Worm (Caenorhabditis elegans) whole organism, early embryonic: ENCODE results near the gene srlf-15.

Experiments
- B0310.2 ChIP-seq: sonication (generic microtip); optimal IDR thresholded peaks from 2 replicates; lab custom pipeline; 2016; ENCODE audit warnings: mild to moderate bottlenecking, missing genetic modification characterization, missing compliant biosample characterization
- F13C5.2 ChIP-seq: sonication (generic microtip); optimal IDR thresholded peaks from 2 replicates; lab custom pipeline; 2017; ENCODE audit warnings: mild to moderate bottlenecking, missing genetic modification characterization, inconsistent platforms, missing compliant biosample characterization
- aly-1 ChIP-seq: sonication (generic microtip); optimal IDR thresholded peaks from 2 replicates; lab custom pipeline; 2016; ENCODE audit warnings: missing genetic modification characterization, missing compliant biosample characterization
- ama-1 ChIP-seq: fragments of 150-350 bp; optimal IDR thresholded peaks from 2 replicates; lab custom pipeline; 2014
- ceh-13 ChIP-seq: fragments of 200-800 bp; sonication (Bioruptor generic); optimal IDR thresholded peaks from 2 replicates; lab custom pipeline; 2018; ENCODE audit warnings: mild to moderate bottlenecking, missing genetic modification characterization, missing compliant biosample characterization
- ceh-36 ChIP-seq: sonication (generic microtip); optimal IDR thresholded peaks from 2 replicates; lab custom pipeline; 2016; ENCODE audit warnings: missing genetic modification characterization, inconsistent platforms, missing compliant biosample characterization
- ets-7 ChIP-seq: sonication (generic microtip); optimal IDR thresholded peaks from 2 replicates; lab custom pipeline; 2016; ENCODE audit warnings: missing genotype, missing genetic modification characterization, missing compliant biosample characterization
- flt-1 ChIP-seq: fragments of 200-800 bp; sonication (Bioruptor generic); IDR thresholded peaks from 2 replicates; pipeline ENCODE4 v1.3.6; 2022; ENCODE audit warnings: missing genetic modification characterization, missing compliant biosample characterization
- hmbx-1 ChIP-seq: sonication (generic microtip); optimal IDR thresholded peaks from 2 replicates; lab custom pipeline; 2016; ENCODE audit warnings: mild to moderate bottlenecking, missing genetic modification characterization, missing compliant biosample characterization
- hmg-4 ChIP-seq: fragments of 200-800 bp; sonication (Bioruptor generic); optimal IDR thresholded peaks from 2 replicates; lab custom pipeline; 2018; ENCODE audit warnings: mild to moderate bottlenecking, missing genetic modification characterization, missing compliant biosample characterization
- hnd-1 ChIP-seq: sonication (generic microtip); optimal IDR thresholded peaks from 2 replicates; lab custom pipeline; 2016; ENCODE audit warnings: missing genetic modification characterization, missing compliant biosample characterization
- pes-1 ChIP-seq: fragments of 200-800 bp; sonication (Bioruptor generic); IDR thresholded peaks from 2 replicates; pipeline ENCODE4 v1.3.6; 2022; ENCODE audit warnings: missing genetic modification reagents, missing genetic modification characterization, missing compliant biosample characterization
- scrt-1 ChIP-seq: fragments of 200-800 bp; sonication (Bioruptor generic); IDR thresholded peaks from 2 replicates; pipeline ENCODE4 v1.3.6; 2022; ENCODE audit warnings: missing genetic modification characterization, missing compliant biosample characterization
- sea-1 ChIP-seq: fragments of 200-800 bp; sonication (Bioruptor generic); conservative IDR thresholded peaks from 2 replicates; pipeline ENCODE4 v1.3.6; 2022; ENCODE audit warnings: missing genetic modification characterization, missing compliant biosample characterization
- tbx-11 ChIP-seq: fragments of 200-800 bp; sonication (Bioruptor generic); IDR thresholded peaks from 2 replicates; pipeline ENCODE4 v1.3.6; 2022; ENCODE audit warnings: missing genetic modification characterization, missing compliant biosample characterization
- tbx-37 ChIP-seq: fragments of 200-800 bp; sonication (Bioruptor generic); conservative IDR thresholded peaks from 2 replicates; pipeline ENCODE4 v1.3.6; 2022; ENCODE audit warnings: missing genetic modification reagents, missing genetic modification characterization, missing compliant biosample characterization
- tra-4 ChIP-seq: sonication (generic microtip); optimal IDR thresholded peaks from 2 replicates; lab custom pipeline; 2017; ENCODE audit warnings: missing genetic modification characterization, missing compliant biosample characterization

Gene srlf-15

DNA sequence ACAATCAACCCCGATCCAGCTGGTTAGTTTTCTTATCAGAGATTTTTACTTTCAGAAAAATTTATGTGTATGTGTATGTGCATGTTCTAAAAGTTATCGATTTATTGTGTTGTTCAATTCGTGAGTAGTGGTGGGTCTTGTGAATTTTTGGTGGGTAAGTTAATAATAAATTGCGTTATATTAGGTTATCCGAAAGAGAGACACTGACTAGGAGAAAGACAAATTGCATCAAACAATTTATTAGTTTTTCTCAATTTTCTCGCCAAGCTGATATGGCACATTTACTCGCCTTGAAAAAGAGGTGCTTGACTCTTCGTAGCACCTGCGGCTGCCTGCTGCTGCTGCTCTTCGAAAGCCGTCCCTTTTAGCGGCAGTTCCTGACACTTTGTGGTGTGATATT, 36.8 kb upstream of the srlf-15 start:
- TF ChIP-seq ceh-36 (tag; lab: Kevin White, UChicago): no peak
- TF ChIP-seq tbx-37: no peak
- TF ChIP-seq B0310.2 (tag; lab: Kevin White, UChicago): no peak
- no peak for TF ChIP-seq tra-4 (tag; lab: Kevin White, UChicago)
- TF ChIP-seq ama-1: no peak
- no peak for TF ChIP-seq sea-1 (GFP tag; lab: Robert Waterston, UW)
- no peak for TF ChIP-seq ceh-13
- no peak for TF ChIP-seq flt-1
- TF ChIP-seq hmbx-1 (tag; lab: Kevin White, UChicago): no peak
- no peak for TF ChIP-seq hnd-1
- TF ChIP-seq aly-1 (tag; lab: Kevin White, UChicago): no peak
- TF ChIP-seq pes-1: no peak
- TF ChIP-seq scrt-1 (GFP tag; lab: Robert Waterston, UW): no peak
- TF ChIP-seq F13C5.2: no peak
- TF ChIP-seq ets-7 (tag; lab: Kevin White, UChicago): no peak
- TF ChIP-seq tbx-11 (GFP tag; lab: Robert Waterston, UW): no peak
- TF ChIP-seq hmg-4: no peak

DNA sequence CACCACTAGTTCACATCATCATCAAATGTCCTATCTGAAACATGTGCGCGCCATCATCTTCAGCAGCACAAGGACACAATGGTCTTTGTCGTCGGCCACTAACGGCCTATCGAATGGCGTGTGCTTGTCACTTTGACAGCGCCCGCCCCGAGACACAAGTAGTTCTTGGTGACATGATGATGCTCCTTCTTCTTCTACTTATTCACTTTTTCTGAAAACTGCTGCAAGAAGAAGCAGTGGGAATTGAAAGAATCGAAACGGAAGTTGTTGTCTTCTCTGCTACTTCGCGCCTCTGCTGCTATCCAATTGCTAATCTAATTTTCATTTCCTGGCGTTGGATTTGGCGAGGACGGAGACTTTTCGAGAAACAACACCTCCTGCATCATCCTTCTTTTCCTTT, 31.5 kb upstream of the srlf-15 start:
- TF ChIP-seq hnd-1 (no peak), hmg-4 (no peak), tra-4 (tag; lab: Kevin White, UChicago) (no peak), sea-1 (GFP tag; lab: Robert Waterston, UW) (no peak), pes-1 (no peak), B0310.2 (tag; lab: Kevin White, UChicago) (no peak), ets-7 (tag; lab: Kevin White, UChicago) (no peak), flt-1 (no peak), ceh-36 (tag; lab: Kevin White, UChicago) (no peak), ceh-13 (no peak), F13C5.2 (no peak), ama-1 (no peak), scrt-1 (GFP tag; lab: Robert Waterston, UW) (no peak), aly-1 (tag; lab: Kevin White, UChicago) (no peak), tbx-11 (GFP tag; lab: Robert Waterston, UW) (no peak), tbx-37 (no peak), hmbx-1 (tag; lab: Kevin White, UChicago) (no peak)

DNA sequence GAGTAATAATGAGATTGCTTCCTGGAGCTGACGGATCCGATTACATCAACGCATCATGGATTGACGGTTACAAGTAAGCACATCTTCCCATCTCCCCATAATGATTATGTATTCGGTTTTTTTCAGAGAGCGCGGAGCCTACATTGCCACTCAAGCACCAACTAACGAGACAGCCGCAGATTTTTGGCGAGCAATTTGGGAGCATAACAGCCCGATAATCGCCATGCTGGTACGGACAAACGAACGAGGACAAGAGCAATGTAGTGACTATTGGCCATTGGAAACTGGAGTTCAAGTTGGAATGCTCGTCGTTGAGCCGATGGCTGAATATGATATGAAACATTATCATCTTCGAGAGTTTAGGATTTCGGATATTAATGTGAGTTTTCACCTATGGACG, 25.0 kb upstream of the srlf-15 start:
- no peak for TF ChIP-seq ceh-13

DNA sequence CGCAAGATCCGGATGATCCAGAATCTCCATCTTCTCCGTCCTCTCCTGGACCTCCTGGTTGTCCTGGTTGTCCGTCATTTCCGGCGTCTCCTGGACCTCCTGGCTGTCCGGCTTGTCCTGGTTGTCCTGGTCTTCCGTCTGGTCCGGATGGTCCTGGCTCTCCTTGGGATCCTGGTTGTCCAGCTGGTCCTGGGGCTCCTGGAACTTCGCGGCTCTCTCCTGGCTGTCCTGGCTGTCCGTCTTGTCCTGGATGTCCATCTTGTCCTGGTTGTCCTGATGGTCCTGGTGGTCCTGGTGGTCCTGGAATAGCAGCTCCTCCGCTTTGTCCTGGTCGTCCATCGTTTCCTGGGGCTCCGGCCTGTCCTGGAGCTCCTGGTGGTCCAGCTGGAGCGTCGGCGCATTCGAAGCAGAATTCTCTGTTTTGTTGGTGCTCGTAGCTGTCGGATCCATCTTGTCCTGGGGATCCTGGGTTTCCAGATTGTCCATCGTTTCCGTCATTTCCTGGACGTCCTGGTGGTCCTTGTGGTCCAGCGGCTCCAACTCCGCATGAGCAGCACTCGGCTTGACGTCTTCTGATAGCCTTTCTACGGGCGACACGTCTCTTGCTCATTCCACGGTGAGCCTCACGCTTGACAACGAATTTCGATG, 23.2 kb upstream of the srlf-15 start:
- TF ChIP-seq scrt-1 (GFP tag; lab: Robert Waterston, UW): 0 out of 2 replicates have a peak, but pooled peaks have one; percentile 19
- no peak for TF ChIP-seq F13C5.2

DNA sequence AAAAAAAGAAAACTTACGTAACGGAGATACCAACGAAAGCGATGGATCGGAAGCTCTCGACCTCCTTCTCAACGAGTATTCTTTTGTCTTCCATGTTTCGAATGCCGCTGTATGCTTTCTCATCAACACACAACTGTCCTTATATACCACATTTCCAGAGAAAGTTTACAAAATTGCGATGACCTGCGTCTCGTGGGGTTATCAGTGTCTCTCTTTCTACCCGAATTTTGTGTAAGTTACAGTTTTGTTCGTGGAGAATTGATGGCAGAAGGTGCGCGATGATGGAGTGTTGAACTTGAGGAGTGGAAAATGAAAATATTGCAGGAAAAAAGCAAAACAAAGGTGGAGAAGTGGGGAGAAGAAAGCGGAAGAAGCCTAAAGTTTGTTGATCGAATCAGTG, 22.2 kb upstream of the srlf-15 start, which contains the start of gene col-81:
Gene col-81 (minus strand): TSS at position 101 of the 400 bp plus-strand sequence.
- no peak for TF ChIP-seq tra-4 (tag; lab: Kevin White, UChicago)
- no peak for TF ChIP-seq hmg-4
- no peak for TF ChIP-seq tbx-11 (GFP tag; lab: Robert Waterston, UW)

DNA sequence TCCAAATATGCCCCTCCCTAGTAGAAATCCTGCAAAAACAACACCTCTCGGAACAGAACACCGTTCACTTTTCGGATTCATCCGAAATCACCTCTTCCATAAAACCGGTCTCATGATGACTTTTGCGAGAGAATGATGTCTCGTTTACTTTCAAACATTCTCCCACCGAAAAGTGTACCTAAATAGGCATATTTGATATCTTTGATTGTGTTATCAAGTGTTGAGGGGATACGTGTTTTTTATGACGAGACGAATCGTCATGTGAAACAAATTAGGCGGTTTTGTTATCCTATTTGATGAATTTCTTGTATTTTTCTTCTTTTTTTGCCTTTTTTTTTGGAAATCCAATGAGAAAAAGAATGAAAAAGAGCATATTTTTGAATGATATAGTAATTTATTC, 20.7 kb upstream of the srlf-15 start:
- TF ChIP-seq ama-1: no peak
- TF ChIP-seq F13C5.2: no peak

DNA sequence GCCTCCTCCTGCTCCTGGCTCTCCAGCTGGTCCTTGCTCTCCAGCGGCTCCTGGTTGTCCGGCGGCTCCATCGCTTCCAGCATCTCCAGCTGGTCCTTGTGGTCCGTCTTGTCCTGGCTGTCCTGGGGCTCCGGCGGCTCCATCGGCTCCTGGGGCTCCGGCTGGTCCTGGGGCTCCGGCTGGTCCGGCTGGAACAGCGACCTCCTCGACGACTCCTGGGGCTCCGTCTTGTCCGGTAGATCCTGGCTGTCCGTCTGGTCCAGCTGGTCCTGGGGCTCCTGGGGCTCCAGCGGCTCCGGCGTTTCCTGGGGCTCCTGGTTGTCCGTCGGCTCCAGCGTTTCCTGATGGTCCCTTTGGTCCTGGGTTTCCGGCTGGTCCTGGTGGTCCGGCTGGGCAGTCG, 20.1 kb upstream of the srlf-15 start:
- no peak for TF ChIP-seq pes-1
- TF ChIP-seq tbx-37: no peak
- no peak for TF ChIP-seq ama-1
- TF ChIP-seq aly-1 (tag; lab: Kevin White, UChicago): no peak
- TF ChIP-seq scrt-1 (GFP tag; lab: Robert Waterston, UW): no peak
- TF ChIP-seq B0310.2 (tag; lab: Kevin White, UChicago): no peak
- no peak for TF ChIP-seq tbx-11 (GFP tag; lab: Robert Waterston, UW)
- no peak for TF ChIP-seq ceh-36 (tag; lab: Kevin White, UChicago)
- TF ChIP-seq tra-4 (tag; lab: Kevin White, UChicago): no peak
- no peak for TF ChIP-seq ceh-13
- no peak for TF ChIP-seq flt-1
- no peak for TF ChIP-seq hnd-1
- no peak for TF ChIP-seq ets-7 (tag; lab: Kevin White, UChicago)
- TF ChIP-seq sea-1 (GFP tag; lab: Robert Waterston, UW): no peak
- TF ChIP-seq hmbx-1 (tag; lab: Kevin White, UChicago): no peak
- TF ChIP-seq hmg-4: no peak
- no peak for TF ChIP-seq F13C5.2

DNA sequence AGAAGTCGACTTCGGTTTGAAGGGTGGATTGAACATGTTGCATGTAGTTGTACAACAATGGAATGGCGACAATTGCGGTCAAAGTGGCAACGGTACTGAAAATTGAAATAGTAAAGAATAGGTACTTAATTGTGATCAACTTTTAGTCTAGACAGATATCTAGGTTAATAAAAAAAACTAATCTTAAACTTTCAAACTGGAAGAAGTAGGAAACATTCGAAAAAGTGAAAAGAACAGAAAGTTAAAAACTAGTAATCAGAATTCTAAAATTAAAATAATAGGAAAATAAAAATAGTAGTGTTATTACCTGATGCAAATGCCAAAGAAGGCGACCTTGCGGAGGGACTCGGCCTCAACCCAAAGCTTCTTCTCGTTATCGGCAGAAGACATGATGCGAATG, 19.4 kb upstream of the srlf-15 start:
- no peak for TF ChIP-seq hmbx-1 (tag; lab: Kevin White, UChicago)
- TF ChIP-seq B0310.2 (tag; lab: Kevin White, UChicago): no peak
- no peak for TF ChIP-seq ets-7 (tag; lab: Kevin White, UChicago)
- TF ChIP-seq ceh-13: no peak
- no peak for TF ChIP-seq ceh-36 (tag; lab: Kevin White, UChicago)
- no peak for TF ChIP-seq tbx-11 (GFP tag; lab: Robert Waterston, UW)
- no peak for TF ChIP-seq flt-1
- no peak for TF ChIP-seq tra-4 (tag; lab: Kevin White, UChicago)
- no peak for TF ChIP-seq ama-1
- TF ChIP-seq scrt-1 (GFP tag; lab: Robert Waterston, UW): no peak
- TF ChIP-seq hnd-1: no peak
- no peak for TF ChIP-seq hmg-4
- no peak for TF ChIP-seq tbx-37
- no peak for TF ChIP-seq F13C5.2
- no peak for TF ChIP-seq aly-1 (tag; lab: Kevin White, UChicago)

DNA sequence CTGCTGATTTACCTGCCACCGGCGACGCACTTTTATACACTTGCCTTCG, 19.2 kb upstream of the srlf-15 start, which contains the start of gene ram-2:
Gene ram-2 (minus strand): TSS at position 47 of the 49 bp plus-strand sequence.
- TF ChIP-seq ets-7 (tag; lab: Kevin White, UChicago): no peak
- no peak for TF ChIP-seq hmbx-1 (tag; lab: Kevin White, UChicago)
